Worm (Caenorhabditis elegans) whole organism, L4/young adult: ENCODE results near the gene fipr-6.

Experiments used
- W03F9.2 ChIP-seq: fragments of 150-350 bp; optimal IDR thresholded peaks from 2 replicates; lab custom pipeline; 2014; ENCODE audit warnings: missing biosample characterization, missing genetic modification characterization
- him-1 ChIP-seq: sonication (generic microtip); optimal IDR thresholded peaks from 2 replicates; lab custom pipeline; 2016; ENCODE audit warnings: missing genotype, missing genetic modification reagents, missing genetic modification characterization, missing compliant biosample characterization

DNA sequence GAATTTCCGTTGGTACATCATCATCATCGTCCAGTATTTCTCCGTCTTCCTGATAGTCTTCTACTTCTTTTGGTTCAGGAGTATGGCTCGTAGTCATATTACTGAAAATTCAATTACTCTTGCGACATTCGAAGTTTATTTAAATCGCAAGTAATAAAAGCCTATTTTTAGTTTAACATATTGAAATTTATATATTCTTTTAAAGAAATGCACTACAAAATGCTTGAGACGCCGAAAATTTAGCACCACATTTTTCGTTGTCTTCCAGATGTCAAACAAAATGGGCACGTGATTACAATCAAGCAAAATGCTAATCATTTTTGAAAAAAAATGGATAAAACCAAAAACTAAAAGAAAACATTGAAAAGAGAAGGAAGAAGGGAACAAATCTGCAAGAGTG, 19.0 kb upstream of the fipr-6 start, which contains the start of gene zhit-3:
- TF ChIP-seq W03F9.2 = no peak
- no peak for TF ChIP-seq him-1 (tag; lab: Kevin White, UChicago)
